Worm (Caenorhabditis elegans): ENCODE results near the gene oig-2.

DNA sequence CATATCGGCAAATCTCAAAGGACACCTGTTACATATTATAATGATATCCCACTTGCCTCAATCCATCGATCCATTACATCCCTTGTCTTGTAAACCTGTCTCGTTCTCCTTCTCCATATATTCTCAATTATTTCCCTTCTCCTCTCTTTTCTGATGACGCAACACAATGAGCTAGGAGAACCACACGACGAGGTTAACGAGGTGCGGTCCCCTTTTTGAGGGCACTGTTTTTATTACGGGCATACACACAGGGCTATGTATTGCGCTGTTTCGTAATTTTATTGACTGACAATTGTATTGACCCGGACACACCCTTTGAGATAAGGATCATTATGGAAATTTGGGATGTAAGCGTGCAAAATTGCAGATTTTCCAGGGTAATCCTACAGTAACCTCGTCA, 29.3 kb downstream of the oig-2 start:
- TF ChIP-seq med-1 (GFP tag; optimal IDR thresholded peaks at IDR 0.05; ENCODE audit: insufficient read depth) (no peak), cog-1 (tag; optimal IDR thresholded peaks at IDR 0.05) (no peak)

All from whole organism, midembryonic.